Worm (Caenorhabditis elegans): ENCODE data around the gene ZK418.7.

ce11 chrIII:7068520-7069113, 12.0 kb downstream of the ZK418.7 start, which contains the start of the genes ubc-18 and R01H2.8:
- TF ChIP-seq hlh-26 (GFP tag; conservative IDR thresholded peaks at IDR 0.05): no peak
- no peak for TF ChIP-seq ama-1 (optimal IDR thresholded peaks at IDR 0.05)
- TF ChIP-seq ama-1 (GFP tag; optimal IDR thresholded peaks at IDR 0.05): no peak
- TF ChIP-seq lin-35 (GFP tag; optimal IDR thresholded peaks at IDR 0.05): peak in 1 of 3 experiments; percentile 63
- no peak for TF ChIP-seq xnd-1 (tag; optimal IDR thresholded peaks at IDR 0.05)
- TF ChIP-seq attf-6 (GFP tag; IDR thresholded peaks at IDR 0.05): no peak
- no peak for TF ChIP-seq mxl-1 (tag; optimal IDR thresholded peaks at IDR 0.05)
- TF ChIP-seq ccch-3 (GFP tag; optimal IDR thresholded peaks at IDR 0.05): no peak
